Worm (Caenorhabditis elegans) whole organism, young adult: ENCODE results near the gene F11A10.6.

Experiments used
- B0336.3 ChIP-seq: fragments of 200-800 bp; sonication (Bioruptor generic); IDR thresholded peaks from 2 replicates; pipeline ENCODE4 v1.3.6; 2022; ENCODE audit warnings: missing genetic modification characterization, missing compliant biosample characterization
- F23B12.7 ChIP-seq: sonication (generic microtip); optimal IDR thresholded peaks from 2 replicates; lab custom pipeline; 2017; ENCODE audit warnings: missing genetic modification characterization, mild to moderate bottlenecking, missing compliant biosample characterization, antibody characterized with exemption, moderate library complexity; ENCODE audit not compliant: insufficient read depth
- F57A8.1 ChIP-seq: fragments of 200-800 bp; sonication (Bioruptor generic); optimal IDR thresholded peaks from 2 replicates; lab custom pipeline; 2018; ENCODE audit warnings: mild to moderate bottlenecking, missing genetic modification characterization, moderate library complexity, missing compliant biosample characterization
- F57C9.4 ChIP-seq: sonication (generic microtip); optimal IDR thresholded peaks from 2 replicates; lab custom pipeline; 2017; ENCODE audit warnings: mild to moderate bottlenecking, missing genetic modification characterization, missing compliant biosample characterization
- T07F8.4 ChIP-seq: sonication (generic microtip); optimal IDR thresholded peaks from 2 replicates; lab custom pipeline; 2016; ENCODE audit warnings: mild to moderate bottlenecking, missing genetic modification characterization, moderate library complexity, missing compliant biosample characterization
- Y56A3A.18 ChIP-seq: fragments of 200-800 bp; sonication (Bioruptor generic); IDR thresholded peaks from 2 replicates; pipeline ENCODE4 v1.3.6; 2022; ENCODE audit warnings: missing genetic modification reagents, missing genetic modification characterization, missing compliant biosample characterization
- ama-1 ChIP-seq, 3 experiments: fragments of 150-350 bp in 1 of 3; sonication (generic microtip) in 2 of 3; optimal IDR thresholded peaks; 2 replicates each; lab custom pipeline; 2014 to 2018; ENCODE audit warnings: missing biosample characterization in 2 of 3, missing genetic modification characterization in 2 of 3, missing genetic modification reagents in 2 of 3
- atf-7 ChIP-seq: sonication (generic microtip); optimal IDR thresholded peaks from 2 replicates; lab custom pipeline; 2017; ENCODE audit warnings: mild to moderate bottlenecking, missing genetic modification characterization, missing compliant biosample characterization
- attf-3 ChIP-seq: fragments of 200-800 bp; sonication (Bioruptor generic); conservative IDR thresholded peaks from 2 replicates; pipeline ENCODE4 v1.3.6; 2022; ENCODE audit warnings: missing genetic modification reagents, missing genetic modification characterization, missing compliant biosample characterization
- ccch-3 ChIP-seq: fragments of 200-800 bp; sonication (Bioruptor generic); optimal IDR thresholded peaks from 2 replicates; lab custom pipeline; 2018; ENCODE audit warnings: mild to moderate bottlenecking, missing genetic modification characterization, missing compliant biosample characterization
- cebp-1 ChIP-seq, 2 experiments: fragments of 200-800 bp in 1 of 2; sonication (Bioruptor generic) in 1 of 2; sonication (generic microtip) in 1 of 2; IDR thresholded peaks in 1 of 2; optimal IDR thresholded peaks in 1 of 2; 2 replicates each; pipeline versions ENCODE4 v1.3.6 to Lab custom; 2017 to 2022; ENCODE audit warnings: missing compliant biosample characterization in 2 of 2, missing genetic modification characterization in 2 of 2, mild to moderate bottlenecking in 1 of 2, missing genetic modification reagents in 1 of 2, moderate library complexity in 1 of 2
- ceh-27 ChIP-seq: fragments of 200-800 bp; sonication (Bioruptor generic); optimal IDR thresholded peaks from 2 replicates; lab custom pipeline; 2018; ENCODE audit warnings: mild to moderate bottlenecking, missing genetic modification characterization, moderate library complexity, missing compliant biosample characterization
- chd-7 ChIP-seq: sonication (generic microtip); optimal IDR thresholded peaks from 2 replicates; lab custom pipeline; 2016; ENCODE audit warnings: mild to moderate bottlenecking, missing genetic modification characterization, moderate library complexity, missing compliant biosample characterization
- dpff-1 ChIP-seq: sonication (generic microtip); optimal IDR thresholded peaks from 2 replicates; lab custom pipeline; 2017; ENCODE audit warnings: mild to moderate bottlenecking, missing genetic modification characterization, missing compliant biosample characterization
- efl-1 ChIP-seq: fragments of 150-350 bp; optimal IDR thresholded peaks from 2 replicates; lab custom pipeline; 2014; ENCODE audit warnings: missing biosample characterization, missing genetic modification reagents, missing genetic modification characterization
- him-1 ChIP-seq: sonication (generic microtip); optimal IDR thresholded peaks from 2 replicates; lab custom pipeline; 2016; ENCODE audit warnings: missing genotype, missing genetic modification reagents, missing genetic modification characterization, missing compliant biosample characterization
- hmg-1.2 ChIP-seq: fragments of 200-800 bp; sonication (Bioruptor generic); IDR thresholded peaks from 2 replicates; pipeline ENCODE4 v1.3.6; 2022; ENCODE audit warnings: missing genetic modification reagents, missing genetic modification characterization, missing compliant biosample characterization
- hsf-1 ChIP-seq: fragments of 200-800 bp; sonication (Bioruptor generic); IDR thresholded peaks from 2 replicates; pipeline ENCODE4 v1.3.6; 2022; ENCODE audit warnings: missing genetic modification reagents, missing genetic modification characterization, missing compliant biosample characterization
- lag-1 ChIP-seq: fragments of 200-800 bp; sonication (Bioruptor generic); IDR thresholded peaks from 2 replicates; pipeline ENCODE4 v1.3.6; 2022; ENCODE audit warnings: missing genetic modification reagents, missing genetic modification characterization, missing compliant biosample characterization
- lin-35 ChIP-seq, 3 experiments: fragments of 150-350 bp in 2 of 3; sonication (generic microtip) in 1 of 3; optimal IDR thresholded peaks; 2 replicates each; lab custom pipeline; 2014 to 2018; ENCODE audit warnings: missing biosample characterization in 3 of 3, missing genetic modification characterization in 3 of 3, missing genetic modification reagents in 3 of 3
- lin-40 ChIP-seq: sonication (generic microtip); optimal IDR thresholded peaks from 2 replicates; lab custom pipeline; 2016; ENCODE audit warnings: missing genetic modification characterization, mild to moderate bottlenecking, missing compliant biosample characterization, missing genotype, missing genetic modification reagents
- lir-1 ChIP-seq: fragments of 200-800 bp; sonication (Bioruptor generic); conservative IDR thresholded peaks from 2 replicates; pipeline ENCODE4 v1.3.6; 2022; ENCODE audit warnings: missing genetic modification reagents, missing genetic modification characterization, missing compliant biosample characterization
- lsl-1 ChIP-seq: fragments of 200-800 bp; sonication (Bioruptor generic); optimal IDR thresholded peaks from 2 replicates; lab custom pipeline; 2018; ENCODE audit warnings: mild to moderate bottlenecking, missing genetic modification characterization, moderate library complexity, missing compliant biosample characterization
- madf-10 ChIP-seq: sonication (generic microtip); optimal IDR thresholded peaks from 2 replicates; lab custom pipeline; 2016; ENCODE audit warnings: mild to moderate bottlenecking, missing genetic modification characterization, missing compliant biosample characterization
- madf-3 ChIP-seq: fragments of 200-800 bp; sonication (Bioruptor generic); IDR thresholded peaks from 2 replicates; pipeline ENCODE4 v1.3.6; 2022; ENCODE audit warnings: missing genetic modification reagents, missing genetic modification characterization, missing compliant biosample characterization
- madf-6 ChIP-seq: fragments of 200-800 bp; sonication (Bioruptor generic); IDR thresholded peaks from 2 replicates; pipeline ENCODE4 v1.3.6; 2022; ENCODE audit warnings: missing genetic modification reagents, missing genetic modification characterization, missing compliant biosample characterization
- madf-8 ChIP-seq: fragments of 200-800 bp; sonication (Bioruptor generic); conservative IDR thresholded peaks from 2 replicates; pipeline ENCODE4 v1.3.6; 2022; ENCODE audit warnings: missing genetic modification reagents, missing genetic modification characterization, missing compliant biosample characterization
- mcd-1 ChIP-seq: fragments of 200-800 bp; sonication (Bioruptor generic); IDR thresholded peaks from 2 replicates; pipeline ENCODE4 v1.3.6; 2022; ENCODE audit warnings: missing genetic modification reagents, missing genetic modification characterization, missing compliant biosample characterization
- nhr-27 ChIP-seq: fragments of 200-800 bp; sonication (Bioruptor generic); optimal IDR thresholded peaks from 2 replicates; lab custom pipeline; 2018; ENCODE audit warnings: mild to moderate bottlenecking, missing genetic modification characterization, moderate library complexity, missing compliant biosample characterization
- nhr-80 ChIP-seq: sonication (generic microtip); optimal IDR thresholded peaks from 2 replicates; lab custom pipeline; 2016; ENCODE audit warnings: missing genetic modification characterization, missing compliant biosample characterization
- nhr-90 ChIP-seq: sonication (generic microtip); optimal IDR thresholded peaks from 2 replicates; lab custom pipeline; 2016; ENCODE audit warnings: missing genotype, mild to moderate bottlenecking, missing genetic modification characterization, missing compliant biosample characterization
- rcor-1 ChIP-seq: fragments of 200-800 bp; sonication (Bioruptor generic); IDR thresholded peaks from 2 replicates; pipeline ENCODE4 v1.3.6; 2022; ENCODE audit warnings: missing genetic modification reagents, missing genetic modification characterization, missing compliant biosample characterization
- rec-8 ChIP-seq, 2 experiments: sonication (generic microtip); optimal IDR thresholded peaks; 2 replicates each; lab custom pipeline; 2016; ENCODE audit warnings: mild to moderate bottlenecking in 2 of 2, missing genetic modification characterization in 2 of 2, missing genetic modification reagents in 2 of 2, missing genotype in 2 of 2, missing biosample characterization in 1 of 2, missing compliant biosample characterization in 1 of 2, moderate library complexity in 1 of 2
- repo-1 ChIP-seq: sonication (generic microtip); optimal IDR thresholded peaks from 2 replicates; lab custom pipeline; 2017; ENCODE audit warnings: mild to moderate bottlenecking, missing genetic modification characterization, missing compliant biosample characterization
- snpc-1.1 ChIP-seq: sonication (generic microtip); optimal IDR thresholded peaks from 2 replicates; lab custom pipeline; 2017; ENCODE audit warnings: missing genetic modification characterization, mild to moderate bottlenecking, missing compliant biosample characterization, antibody characterized with exemption, moderate library complexity, missing genotype, missing genetic modification reagents; ENCODE audit not compliant: insufficient read depth
- snpc-4 ChIP-seq, 5 experiments: fragments of 150-350 bp in 1 of 5; sonication (generic microtip) in 4 of 5; optimal IDR thresholded peaks; 2 replicates each; lab custom pipeline; 2014 to 2018; ENCODE audit warnings: missing genetic modification characterization in 5 of 5, missing biosample characterization in 3 of 5, antibody characterized with exemption in 2 of 5, mild to moderate bottlenecking in 2 of 5, missing compliant biosample characterization in 2 of 5, missing genotype in 2 of 5, moderate library complexity in 2 of 5, missing genetic modification reagents in 1 of 5
- somi-1 ChIP-seq: fragments of 200-800 bp; sonication (Bioruptor generic); optimal IDR thresholded peaks from 2 replicates; lab custom pipeline; 2018; ENCODE audit warnings: mild to moderate bottlenecking, missing genetic modification characterization, missing compliant biosample characterization
- unc-62 ChIP-seq: fragments of 150-350 bp; optimal IDR thresholded peaks from 2 replicates; lab custom pipeline; 2014; ENCODE audit warnings: missing biosample characterization, missing genetic modification reagents, missing genetic modification characterization
- zfh-2 ChIP-seq: fragments of 200-800 bp; sonication (Bioruptor generic); conservative IDR thresholded peaks from 2 replicates; pipeline ENCODE4 v1.3.6; 2022; ENCODE audit warnings: missing genetic modification reagents, missing genetic modification characterization, missing compliant biosample characterization

F11A10.6 gene

ce11 chrIV:12124314-12125084 is 35.0 kb upstream of the F11A10.6 start, which contains the start of gene dhhc-6 (continued):
- TF ChIP-seq atf-7 (tag; lab: Kevin White, UChicago) (no peak), ama-1 (optimal IDR thresholded peaks at IDR 0.05; lab: Kevin White, UChicago) (no peak), ama-1 (GFP tag; optimal IDR thresholded peaks at IDR 0.05; lab: Kevin White, UChicago) (peak in 1 of 2 experiments; percentile 40), ccch-3 (no peak), dpff-1 (tag; lab: Kevin White, UChicago) (no peak), mcd-1 (GFP tag; lab: Robert Waterston, UW) (no peak), B0336.3 (GFP tag; lab: Robert Waterston, UW) (no peak; the same call in 1 of the 2 replicates), snpc-4 (GFP tag; optimal IDR thresholded peaks at IDR 0.05; lab: Kevin White, UChicago) (no peak), snpc-4 (tag; optimal IDR thresholded peaks at IDR 0.05; lab: Kevin White, UChicago) (peak in 1 of 4 experiments; percentile 19)

ce11 chrIV:12122874-12123664 is 33.6 kb upstream of the F11A10.6 start, which contains the start of gene aly-3:
aly-3 (plus strand) TSS chrIV:12123282.
- TF ChIP-seq F57C9.4 (tag; lab: Kevin White, UChicago) (no peak), T07F8.4 (tag; lab: Kevin White, UChicago) (no peak), ceh-27 (GFP tag; lab: Kevin White, UChicago) (no peak), ama-1 (optimal IDR thresholded peaks at IDR 0.05; lab: Kevin White, UChicago) (no peak), ama-1 (GFP tag; optimal IDR thresholded peaks at IDR 0.05; lab: Kevin White, UChicago) (peak in 1 of 2 experiments; percentile 15), lag-1 (GFP tag; lab: Robert Waterston, UW) (no peak), nhr-80 (tag; lab: Kevin White, UChicago) (peak; percentile 6), madf-3 (GFP tag; lab: Robert Waterston, UW) (peak; percentile 89), lin-40 (no peak), rec-8 (tag; optimal IDR thresholded peaks at IDR 0.05; lab: Kevin White, UChicago) (no peak), him-1 (tag; lab: Kevin White, UChicago) (no peak), unc-62 (GFP tag; lab: Kevin White, UChicago) (no peak), cebp-1 (GFP tag; IDR thresholded peaks at IDR 0.05; lab: Robert Waterston, UW) (no peak), cebp-1 (tag; optimal IDR thresholded peaks at IDR 0.05; lab: Kevin White, UChicago) (peak; percentile 8), Y56A3A.18 (GFP tag; lab: Robert Waterston, UW) (no peak), attf-3 (GFP tag; lab: Robert Waterston, UW) (no peak), chd-7 (tag; lab: Kevin White, UChicago) (no peak), F57A8.1 (no peak), hsf-1 (GFP tag; lab: Robert Waterston, UW) (no peak)
- TF ChIP-seq, all 124 proteins: peak for 4

- TF ChIP-seq madf-6, result peak; percentile 57; the same call in 1 of the 2 replicates
- TF ChIP-seq mcd-1 (GFP tag; lab: Robert Waterston, UW), result peak; percentile 72
- peak; percentile 59; the same call in 1 of the 2 replicates for TF ChIP-seq hmg-1.2
- peak; percentile 67; the same call in 1 of the 2 replicates for TF ChIP-seq madf-3 (GFP tag; lab: Robert Waterston, UW)
- no peak for TF ChIP-seq repo-1
- TF ChIP-seq madf-10 (tag; lab: Kevin White, UChicago), result no peak
- TF ChIP-seq somi-1, result no peak
- no peak for TF ChIP-seq nhr-90 (tag; lab: Kevin White, UChicago)
- TF ChIP-seq lin-35 (GFP tag; optimal IDR thresholded peaks at IDR 0.05; lab: Kevin White, UChicago), result peak in 1 of 3 experiments; percentile 28
- no peak for TF ChIP-seq chd-7 (tag; lab: Kevin White, UChicago)
- peak; percentile 52 for TF ChIP-seq lsl-1 (GFP tag; lab: Kevin White, UChicago)
- TF ChIP-seq ccch-3, result no peak
- TF ChIP-seq rcor-1 (GFP tag; lab: Robert Waterston, UW), result no peak
- no peak for TF ChIP-seq F57C9.4 (tag; lab: Kevin White, UChicago)
- TF ChIP-seq zfh-2, result no peak
- no peak for TF ChIP-seq lir-1 (GFP tag; lab: Robert Waterston, UW)
- TF ChIP-seq F23B12.7 (tag; lab: Kevin White, UChicago), result no peak
- peak; percentile 42; the same call in 1 of the 2 replicates for TF ChIP-seq madf-8 (GFP tag; lab: Robert Waterston, UW)
- TF ChIP-seq nhr-27, result no peak
- peak; percentile 5 for TF ChIP-seq snpc-1.1 (tag; lab: Kevin White, UChicago)
- TF ChIP-seq efl-1, result peak; percentile 77
Observed at ce11 chrIV:12121076-12121475, 31.6 kb upstream of the F11A10.6 start, which contains the start of the genes ddb-1 and M18.6. ddb-1 (minus strand) TSS chrIV:12121165. M18.6 (plus strand) TSS chrIV:12121310.
